Fruit fly (Drosophila melanogaster) whole organism, embryonic: Measurements from ENCODE around the gene CG12115.

ENCODE experiments used
- Ada2b ChIP-seq: fragments of 200-800 bp; sonication (Bioruptor generic); IDR thresholded peaks from 2 replicates; pipeline ENCODE4 v1.3.6; 2022; ENCODE audit warnings: missing biosample characterization, missing genetic modification characterization
- BtbVII ChIP-seq: fragments of 200-800 bp; sonication (Bioruptor generic); optimal IDR thresholded peaks from 3 replicates; lab custom pipeline; 2017; ENCODE audit warnings: missing biosample characterization, mild to moderate bottlenecking, missing genetic modification characterization
- CG10431 ChIP-seq: fragments of 200-800 bp; sonication (Bioruptor generic); optimal IDR thresholded peaks from 3 replicates; lab custom pipeline; 2018; ENCODE audit warnings: missing biosample characterization, mild to moderate bottlenecking, missing genetic modification characterization
- CG10654 ChIP-seq: fragments of 200-800 bp; sonication (Bioruptor generic); optimal IDR thresholded peaks from 2 replicates; lab custom pipeline; 2016; ENCODE audit warnings: missing biosample characterization, missing genetic modification characterization
- CG12659 ChIP-seq: fragments of 200-800 bp; sonication (Bioruptor generic); optimal IDR thresholded peaks from 3 replicates; lab custom pipeline; 2017; ENCODE audit warnings: mild to moderate bottlenecking, missing biosample characterization, missing genetic modification reagents, missing genetic modification characterization
- CG13296 ChIP-seq: fragments of 200-800 bp; sonication (Bioruptor generic); optimal IDR thresholded peaks from 3 replicates; lab custom pipeline; 2018; ENCODE audit warnings: missing biosample characterization, mild to moderate bottlenecking, missing genetic modification characterization
- CG13894 ChIP-seq: fragments of 200-800 bp; sonication (Bioruptor generic); optimal IDR thresholded peaks from 3 replicates; lab custom pipeline; 2018; ENCODE audit warnings: missing biosample characterization, mild to moderate bottlenecking, missing genetic modification characterization, moderate library complexity
- CG1647 ChIP-seq: fragments of 200-800 bp; sonication (Bioruptor generic); optimal IDR thresholded peaks from 3 replicates; lab custom pipeline; 2016; ENCODE audit warnings: missing biosample characterization, missing genetic modification characterization
- CG16815 ChIP-seq: fragments of 200-800 bp; sonication (Bioruptor generic); optimal IDR thresholded peaks from 3 replicates; lab custom pipeline; 2017; ENCODE audit warnings: missing biosample characterization, mild to moderate bottlenecking, missing genetic modification characterization
- CG17361 ChIP-seq: fragments of 200-800 bp; sonication (Bioruptor generic); IDR thresholded peaks from 3 replicates; pipeline ENCODE4 v1.3.6; 2022; ENCODE audit warnings: missing biosample characterization, missing genetic modification characterization
- CG2678 ChIP-seq: fragments of 200-800 bp; sonication (Bioruptor generic); optimal IDR thresholded peaks from 3 replicates; lab custom pipeline; 2019; ENCODE audit warnings: missing biosample characterization, mild to moderate bottlenecking, missing genetic modification characterization, moderate library complexity
- CG2712 ChIP-seq: fragments of 200-800 bp; optimal IDR thresholded peaks from 3 replicates; lab custom pipeline; 2019; ENCODE audit warnings: missing biosample characterization, mild to moderate bottlenecking, missing genetic modification characterization, moderate library complexity
- CG3995 ChIP-seq: fragments of 200-800 bp; sonication (Bioruptor generic); optimal IDR thresholded peaks from 3 replicates; lab custom pipeline; 2016; ENCODE audit warnings: missing biosample characterization, missing genetic modification characterization
- CG4404 ChIP-seq: fragments of 200-800 bp; sonication (Bioruptor generic); IDR thresholded peaks from 2 replicates; pipeline ENCODE4 v1.3.6; 2022; ENCODE audit warnings: missing biosample characterization, missing genetic modification characterization
- CG4617 ChIP-seq: fragments of 200-800 bp; sonication (Bioruptor generic); optimal IDR thresholded peaks from 3 replicates; lab custom pipeline; 2016; ENCODE audit warnings: missing biosample characterization, missing genetic modification characterization, borderline replicate concordance
- CG4854 ChIP-seq: fragments of 200-800 bp; sonication (Bioruptor generic); optimal IDR thresholded peaks from 2 replicates; lab custom pipeline; 2016; ENCODE audit warnings: missing biosample characterization, missing genetic modification characterization, inconsistent platforms
- CG6254 ChIP-seq: fragments of 200-800 bp; sonication (Bioruptor generic); optimal IDR thresholded peaks from 3 replicates; lab custom pipeline; 2017; ENCODE audit warnings: mild to moderate bottlenecking, missing biosample characterization, missing genetic modification reagents, missing genetic modification characterization
- CG6791 ChIP-seq: fragments of 200-800 bp; sonication (Bioruptor generic); IDR thresholded peaks from 3 replicates; pipeline ENCODE4 v1.3.6; 2022; ENCODE audit warnings: missing biosample characterization, missing genetic modification characterization; ENCODE audit not compliant: partially characterized antibody
- CG7271 ChIP-seq: fragments of 200-800 bp; sonication (Bioruptor generic); optimal IDR thresholded peaks from 2 replicates; lab custom pipeline; 2018; ENCODE audit warnings: missing biosample characterization, mild to moderate bottlenecking, missing genetic modification characterization, moderate library complexity
- CG8089 ChIP-seq: fragments of 200-800 bp; sonication (Bioruptor generic); optimal IDR thresholded peaks from 3 replicates; lab custom pipeline; 2016; ENCODE audit warnings: missing biosample characterization, missing genetic modification characterization
- CG8478 ChIP-seq: fragments of >200 bp; optimal IDR thresholded peaks from 2 replicates; lab custom pipeline; 2018
- CG9727 ChIP-seq: fragments of 200-800 bp; sonication (Bioruptor generic); optimal IDR thresholded peaks from 3 replicates; lab custom pipeline; 2017; ENCODE audit warnings: missing biosample characterization, mild to moderate bottlenecking, missing genetic modification characterization
- Chrac-16 ChIP-seq: fragments of 200-800 bp; sonication (Bioruptor generic); optimal IDR thresholded peaks from 3 replicates; lab custom pipeline; 2016; ENCODE audit warnings: missing biosample characterization, missing genetic modification characterization
- Dbx ChIP-seq: fragments of 200-800 bp; sonication (Bioruptor generic); IDR thresholded peaks from 3 replicates; pipeline ENCODE4 v1.3.6; 2022; ENCODE audit warnings: missing biosample characterization, missing genetic modification characterization
- Drgx ChIP-seq: fragments of 200-800 bp; sonication (Bioruptor generic); IDR thresholded peaks from 2 replicates; pipeline ENCODE4 v1.3.6; 2022; ENCODE audit warnings: missing biosample characterization, missing genetic modification characterization
- Hand ChIP-seq: fragments of 200-800 bp; sonication (Bioruptor generic); optimal IDR thresholded peaks from 2 replicates; lab custom pipeline; 2017; ENCODE audit warnings: mild to moderate bottlenecking, missing biosample characterization, missing genetic modification reagents, missing genetic modification characterization
- Hr51 ChIP-seq, 2 experiments: fragments of 200-800 bp; sonication (Bioruptor generic); optimal IDR thresholded peaks; 2 replicates in 1 of 2; 3 replicates in 1 of 2; lab custom pipeline; 2016 to 2018; ENCODE audit warnings: missing biosample characterization in 2 of 2, missing genetic modification characterization in 2 of 2, mild to moderate bottlenecking in 1 of 2, moderate library complexity in 1 of 2
- Hsf ChIP-seq: fragments of 200-800 bp; sonication (Bioruptor generic); optimal IDR thresholded peaks from 3 replicates; lab custom pipeline; 2016; ENCODE audit warnings: missing biosample characterization, missing genetic modification characterization
- NC2β ChIP-seq: fragments of 200-800 bp; sonication (Bioruptor generic); optimal IDR thresholded peaks from 2 replicates; lab custom pipeline; 2016; ENCODE audit warnings: missing biosample characterization, missing genetic modification characterization
- Ptx1 ChIP-seq: fragments of 200-800 bp; sonication (Bioruptor generic); IDR thresholded peaks from 2 replicates; pipeline ENCODE4 v1.3.6; 2022; ENCODE audit warnings: missing biosample characterization, missing genetic modification characterization
- Sox100B ChIP-seq: fragments of 200-800 bp; sonication (Bioruptor generic); optimal IDR thresholded peaks from 3 replicates; lab custom pipeline; 2018; ENCODE audit warnings: missing biosample characterization, mild to moderate bottlenecking, missing genetic modification characterization
- Xbp1 ChIP-seq: fragments of 200-800 bp; sonication (Bioruptor generic); optimal IDR thresholded peaks from 3 replicates; lab custom pipeline; 2016; ENCODE audit warnings: missing biosample characterization, mild to moderate bottlenecking, missing genetic modification characterization
- Xrp1 ChIP-seq: fragments of 200-800 bp; sonication (Bioruptor generic); IDR thresholded peaks from 2 replicates; pipeline ENCODE4 v1.3.6; 2022; ENCODE audit warnings: missing biosample characterization, missing genetic modification characterization
- bigmax ChIP-seq: fragments of 200-800 bp; sonication (Bioruptor generic); optimal IDR thresholded peaks from 2 replicates; lab custom pipeline; 2018; ENCODE audit warnings: missing biosample characterization, mild to moderate bottlenecking, missing genetic modification characterization
- br ChIP-seq: fragments of >200 bp; optimal IDR thresholded peaks from 2 replicates; lab custom pipeline; 2017
- corto ChIP-seq: fragments of 200-800 bp; sonication (Bioruptor generic); optimal IDR thresholded peaks from 2 replicates; lab custom pipeline; 2016; ENCODE audit warnings: missing biosample characterization, mild to moderate bottlenecking, missing genetic modification characterization, moderate library complexity
- crol ChIP-seq: fragments of 200-800 bp; sonication (Bioruptor generic); IDR thresholded peaks from 2 replicates; pipeline ENCODE4 v1.3.6; 2022; ENCODE audit warnings: missing biosample characterization, missing genetic modification characterization
- cwo ChIP-seq: fragments of 200-800 bp; sonication (Bioruptor generic); optimal IDR thresholded peaks from 3 replicates; lab custom pipeline; 2017; ENCODE audit warnings: missing biosample characterization, missing genetic modification characterization, mild to moderate bottlenecking, moderate library complexity, missing genetic modification reagents
- danr ChIP-seq: fragments of 200-800 bp; sonication (Bioruptor generic); IDR thresholded peaks from 2 replicates; pipeline ENCODE4 v1.3.6; 2022; ENCODE audit warnings: missing biosample characterization, missing genetic modification characterization
- eve ChIP-seq, 2 experiments: fragments of >200 bp; optimal IDR thresholded peaks; 2 replicates each; lab custom pipeline; 2017; ENCODE audit warnings: missing biosample characterization in 2 of 2, missing genetic modification characterization in 2 of 2
- eyg ChIP-seq: fragments of 200-800 bp; sonication (Bioruptor generic); optimal IDR thresholded peaks from 3 replicates; lab custom pipeline; 2016; ENCODE audit warnings: missing biosample characterization, missing genetic modification characterization
- fd64A ChIP-seq: fragments of 200-800 bp; sonication (Bioruptor generic); optimal IDR thresholded peaks from 3 replicates; lab custom pipeline; 2018; ENCODE audit warnings: missing biosample characterization, mild to moderate bottlenecking, missing genetic modification characterization
- grau ChIP-seq: fragments of 200-800 bp; optimal IDR thresholded peaks from 3 replicates; lab custom pipeline; 2019; ENCODE audit warnings: missing biosample characterization, mild to moderate bottlenecking, missing genetic modification characterization, moderate library complexity
- ind ChIP-seq: fragments of 200-800 bp; sonication (Bioruptor generic); optimal IDR thresholded peaks from 3 replicates; lab custom pipeline; 2016; ENCODE audit warnings: missing biosample characterization, missing genetic modification characterization
- kah ChIP-seq: fragments of 200-800 bp; sonication (Bioruptor generic); optimal IDR thresholded peaks from 2 replicates; lab custom pipeline; 2018; ENCODE audit warnings: missing biosample characterization, mild to moderate bottlenecking, missing genetic modification characterization
- klu ChIP-seq: fragments of 200-800 bp; sonication (Bioruptor generic); IDR thresholded peaks from 2 replicates; pipeline ENCODE4 v1.3.6; 2022; ENCODE audit warnings: missing biosample characterization, missing genetic modification characterization
- nau ChIP-seq: fragments of 200-800 bp; sonication (Bioruptor generic); optimal IDR thresholded peaks from 3 replicates; lab custom pipeline; 2017; ENCODE audit warnings: missing biosample characterization, mild to moderate bottlenecking, missing genetic modification characterization, missing genetic modification reagents
- nmo ChIP-seq: fragments of 200-800 bp; sonication (Bioruptor generic); optimal IDR thresholded peaks from 2 replicates; lab custom pipeline; 2018; ENCODE audit warnings: missing biosample characterization, mild to moderate bottlenecking, missing genetic modification characterization, moderate library complexity
- odd ChIP-seq: fragments of 200-800 bp; sonication (Bioruptor generic); optimal IDR thresholded peaks from 2 replicates; lab custom pipeline; 2017; ENCODE audit warnings: missing biosample characterization, mild to moderate bottlenecking, missing genetic modification characterization
- pros ChIP-seq: fragments of 200-800 bp; sonication (Bioruptor generic); optimal IDR thresholded peaks from 3 replicates; lab custom pipeline; 2019; ENCODE audit warnings: missing biosample characterization, mild to moderate bottlenecking, missing genetic modification characterization, moderate library complexity
- usp ChIP-seq: fragments of >200 bp; optimal IDR thresholded peaks from 2 replicates; lab custom pipeline; 2017; ENCODE audit warnings: missing biosample characterization, missing genetic modification characterization
- vfl ChIP-seq: fragments of 200-800 bp; sonication (Bioruptor generic); optimal IDR thresholded peaks from 2 replicates; lab custom pipeline; 2016; ENCODE audit warnings: missing biosample characterization, missing genetic modification characterization

Gene CG12115

DNA sequence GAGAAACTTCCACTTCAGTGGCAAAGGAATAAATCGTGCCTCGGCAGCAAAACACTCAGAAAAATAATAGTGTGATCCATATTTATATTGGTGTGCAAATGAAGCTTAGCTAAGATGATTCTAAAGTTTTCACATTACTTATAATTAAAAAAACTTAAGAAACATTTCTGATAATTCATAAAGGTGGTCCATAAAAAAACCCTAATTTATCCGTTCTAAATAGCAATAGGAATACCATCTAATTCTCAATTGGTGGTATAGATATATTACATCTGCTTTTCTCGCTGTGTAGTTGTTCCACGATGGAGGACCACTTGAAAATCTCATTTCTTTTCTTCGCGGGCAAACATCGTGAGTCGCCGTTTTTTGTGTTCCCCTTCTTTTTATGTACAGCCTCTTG, 35.3 kb downstream of the CG12115 start (continued):
- TF ChIP-seq Ptx1 (GFP tag; lab: Robert Waterston, UW) = peak; percentile 65
- peak; percentile 50 for TF ChIP-seq cwo
- no peak for TF ChIP-seq CG13894
- peak; percentile 31 for TF ChIP-seq BtbVII (GFP tag; lab: Kevin White, UChicago)
- TF ChIP-seq CG4404 (GFP tag; lab: Robert Waterston, UW) = peak; percentile 43
- TF ChIP-seq CG3995 (GFP tag; lab: Kevin White, UChicago) = peak; percentile 4
- peak; percentile 75 for TF ChIP-seq CG2712 (tag; lab: Kevin White, UChicago)
- peak; percentile 10 for TF ChIP-seq CG12659 (GFP tag; lab: Kevin White, UChicago)
- TF ChIP-seq odd (GFP tag; lab: Kevin White, UChicago) = peak; percentile 20
- TF ChIP-seq nau (GFP tag; lab: Kevin White, UChicago) = no peak
- peak; percentile 17 for TF ChIP-seq CG4854 (GFP tag; lab: Kevin White, UChicago)
- peak; percentile 14 for TF ChIP-seq CG16815
- TF ChIP-seq CG6791 (GFP tag; lab: Robert Waterston, UW) = no peak
- peak; percentile 51; the same call in 1 of the 2 replicates for TF ChIP-seq Ada2b (GFP tag; lab: Robert Waterston, UW)
- no peak for TF ChIP-seq bigmax (GFP tag; lab: Kevin White, UChicago)
- peak; percentile 15 for TF ChIP-seq CG10431 (GFP tag; lab: Kevin White, UChicago)
- TF ChIP-seq Chrac-16 (GFP tag; lab: Kevin White, UChicago) = peak; percentile 29
- peak; percentile 55 for TF ChIP-seq CG6254 (GFP tag; lab: Kevin White, UChicago)
- peak; percentile 71 for TF ChIP-seq Sox100B (GFP tag; lab: Kevin White, UChicago)
- peak; percentile 66 for TF ChIP-seq pros (GFP tag; lab: Kevin White, UChicago)
- TF ChIP-seq br (lab: Kevin White, UChicago) = no peak
- TF ChIP-seq klu = no peak
- peak; percentile 61 for TF ChIP-seq ind
- peak; percentile 39 for TF ChIP-seq CG8089 (GFP tag; lab: Kevin White, UChicago)
- TF ChIP-seq Xbp1 (GFP tag; lab: Kevin White, UChicago) = peak; percentile 55
- TF ChIP-seq CG13296 (GFP tag; lab: Kevin White, UChicago) = peak; percentile 62
- peak; percentile 10 for TF ChIP-seq kah
- no peak for TF ChIP-seq eve (GFP tag; optimal IDR thresholded peaks at IDR 0.05; lab: Kevin White, UChicago)
- peak; percentile 24 for TF ChIP-seq Hand (GFP tag; lab: Kevin White, UChicago)
- peak; percentile 41 for TF ChIP-seq CG1647
- TF ChIP-seq Xrp1 (GFP tag; lab: Robert Waterston, UW) = peak; percentile 61
- no peak for TF ChIP-seq usp (GFP tag; lab: Kevin White, UChicago)
- no peak for TF ChIP-seq danr (GFP tag; lab: Robert Waterston, UW)
- no peak for TF ChIP-seq CG4617 (GFP tag; lab: Kevin White, UChicago)
- no peak for TF ChIP-seq crol
- peak; percentile 46 for TF ChIP-seq Hsf (GFP tag; lab: Kevin White, UChicago)
- TF ChIP-seq Drgx (GFP tag; lab: Robert Waterston, UW) = peak; percentile 50
- no peak for TF ChIP-seq vfl
- no peak for TF ChIP-seq NC2β
- TF ChIP-seq corto (GFP tag; lab: Kevin White, UChicago) = peak; percentile 59
- peak; percentile 69 for TF ChIP-seq nmo
- TF ChIP-seq CG17361 (GFP tag; lab: Robert Waterston, UW) = peak; percentile 64; the same call in 2 of the 3 replicates
- no peak for TF ChIP-seq CG8478 (lab: Kevin White, UChicago)
- TF ChIP-seq Hr51 (GFP tag; optimal IDR thresholded peaks at IDR 0.05; lab: Kevin White, UChicago) = peak in 1 of 2 experiments; percentile 66
- peak; percentile 74 for TF ChIP-seq CG9727 (GFP tag; lab: Kevin White, UChicago)
- TF ChIP-seq CG7271 (tag; lab: Kevin White, UChicago) = no peak
- peak; percentile 38 for TF ChIP-seq CG10654 (GFP tag; lab: Kevin White, UChicago)
- no peak for TF ChIP-seq fd64A (GFP tag; lab: Kevin White, UChicago)
- peak; percentile 61 for TF ChIP-seq grau (tag; lab: Kevin White, UChicago)
- peak; percentile 2 for TF ChIP-seq eyg (GFP tag; lab: Kevin White, UChicago)
- TF ChIP-seq CG2678 (tag; lab: Kevin White, UChicago) = peak; percentile 83
- TF ChIP-seq Dbx (GFP tag; lab: Robert Waterston, UW) = peak; percentile 50; the same call in 1 of the 3 replicates
